Fruit fly (Drosophila melanogaster) whole organism, embryonic: ENCODE data around the gene tok.

Source experiments
- CG17568 ChIP-seq: fragments of 200-800 bp; sonication (Bioruptor generic); optimal IDR thresholded peaks from 2 replicates; lab custom pipeline; 2018; ENCODE audit warnings: missing biosample characterization, mild to moderate bottlenecking, missing genetic modification characterization, moderate library complexity
- CG2202 ChIP-seq: fragments of 200-800 bp; sonication (Bioruptor generic); optimal IDR thresholded peaks from 2 replicates; lab custom pipeline; 2018; ENCODE audit warnings: missing biosample characterization, mild to moderate bottlenecking, missing genetic modification characterization
- CG4360 ChIP-seq: fragments of 200-800 bp; sonication (Bioruptor generic); IDR thresholded peaks from 2 replicates; pipeline ENCODE4 v1.3.6; 2022; ENCODE audit warnings: missing biosample characterization, missing genetic modification characterization
- HLH54F ChIP-seq: fragments of 200-800 bp; sonication (Bioruptor generic); optimal IDR thresholded peaks from 3 replicates; lab custom pipeline; 2016; ENCODE audit warnings: missing biosample characterization, missing genetic modification characterization

DNA sequence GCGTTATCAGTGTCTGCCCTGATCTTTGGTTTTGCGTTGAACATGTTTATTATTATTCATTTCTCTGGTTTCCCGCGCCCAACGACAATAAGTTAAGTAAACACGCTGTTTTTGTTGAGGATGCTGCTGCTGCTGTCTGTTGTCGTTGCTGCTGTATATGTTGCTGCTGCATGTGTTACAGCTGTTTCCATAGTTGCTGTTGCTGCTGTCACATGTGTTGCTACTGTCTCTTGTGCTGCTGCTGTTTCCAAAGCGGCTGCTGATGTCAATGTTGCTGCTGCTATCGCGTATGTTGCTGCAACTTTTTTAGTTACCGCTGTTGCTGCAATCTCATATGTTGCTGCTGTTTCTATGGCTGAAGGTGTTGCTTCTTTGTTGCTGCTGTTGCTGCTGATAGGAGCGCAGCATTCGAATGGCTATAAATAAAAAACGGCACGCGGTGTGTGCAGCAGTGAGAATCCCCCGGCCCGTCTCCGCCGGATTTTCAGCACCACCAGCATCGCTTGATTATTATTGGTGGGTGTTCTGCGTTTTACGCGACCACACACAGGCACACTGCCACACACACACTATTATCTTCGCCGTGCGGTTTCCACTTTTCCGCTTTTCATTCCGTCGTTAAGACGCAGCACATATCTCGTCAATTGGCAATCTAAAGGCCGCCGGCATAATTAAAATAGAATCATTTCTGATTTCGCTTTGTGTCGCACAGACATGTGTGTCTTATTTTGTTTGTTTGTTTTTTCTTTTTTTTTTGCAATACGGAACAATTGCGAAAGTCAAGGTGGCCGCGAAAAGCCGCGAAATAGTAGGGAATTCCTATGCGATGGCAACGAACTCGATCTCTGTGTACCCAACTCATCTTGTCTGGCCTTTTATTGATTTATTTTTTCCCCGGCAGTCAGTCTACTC, 1.2 kb downstream of the tok start:
- TF ChIP-seq CG4360 (GFP tag; lab: Robert Waterston, UW) (no peak), HLH54F (no peak), CG2202 (tag; lab: Kevin White, UChicago) (no peak), CG17568 (no peak)
